Fruit fly (Drosophila melanogaster): ENCODE data around the gene Lint-O.

DNA sequence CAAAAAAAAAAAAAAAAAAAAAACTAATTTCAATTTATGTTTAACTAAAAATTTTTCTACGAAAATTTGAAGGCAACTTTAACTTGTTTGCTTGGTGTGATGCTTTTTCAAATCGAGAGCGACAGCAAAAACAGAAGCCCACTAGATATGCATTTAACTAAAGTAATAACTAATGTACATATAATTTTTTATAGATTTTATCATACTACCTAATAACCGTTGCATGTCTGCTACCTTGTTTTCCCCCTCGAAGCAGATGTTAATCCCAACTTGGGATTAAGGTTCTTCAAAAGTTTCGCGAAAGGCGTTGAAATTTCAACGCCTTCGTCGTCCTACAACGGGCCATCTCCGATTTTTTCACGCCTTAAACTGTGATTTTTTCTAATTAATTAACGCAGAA lies 15.7 kb upstream of the Lint-O start, which contains the start of gene CG2652:
- TF ChIP-seq CG1024 (GFP tag; IDR thresholded peaks at IDR 0.05) = no peak
- no peak for TF ChIP-seq Blimp-1 (GFP tag; optimal IDR thresholded peaks at IDR 0.05)
- TF ChIP-seq CG4282 (GFP tag; optimal IDR thresholded peaks at IDR 0.05) = no peak
- no peak for TF ChIP-seq CG2129 (GFP tag; IDR thresholded peaks at IDR 0.05; ENCODE audit: partially characterized antibody)
- TF ChIP-seq crp (GFP tag; optimal IDR thresholded peaks at IDR 0.05) = no peak
- no peak for TF ChIP-seq gcm (GFP tag; optimal IDR thresholded peaks at IDR 0.05)
